Worm (Caenorhabditis elegans) whole organism, mixed stage, embryonic: ENCODE results near the gene Y32F6A.5.

Experiments used
- ceh-39 ChIP-seq: fragments of 150-350 bp; optimal IDR thresholded peaks from 2 replicates; lab custom pipeline; 2014; ENCODE audit warnings: missing biosample characterization, missing genetic modification characterization
- nhr-2 ChIP-seq: fragments of 150-350 bp; optimal IDR thresholded peaks from 2 replicates; lab custom pipeline; 2014; ENCODE audit warnings: missing biosample characterization, missing genetic modification characterization
- nhr-237 ChIP-seq: fragments of 150-350 bp; optimal IDR thresholded peaks from 2 replicates; lab custom pipeline; 2014; ENCODE audit warnings: missing biosample characterization, missing genetic modification characterization

ce11 chrV:10463276-10463675 lies 9.9 kb upstream of the Y32F6A.5 start, which contains the start of gene F22E12.3:
- TF ChIP-seq nhr-2, result no peak
- TF ChIP-seq ceh-39 (tag; lab: Kevin White, UChicago), result no peak
- no peak for TF ChIP-seq nhr-237 (tag; lab: Kevin White, UChicago)
